Fruit fly (Drosophila melanogaster): Measurements from ENCODE around the gene CG10993.

CG10993 gene

dm6 chrX:13754476-13754875, 36.4 kb downstream of the CG10993 start:
- TF ChIP-seq CG4496 (GFP tag; IDR thresholded peaks at IDR 0.05) = peak; percentile 76; the same call in 1 of the 3 replicates
- peak; percentile 13 for TF ChIP-seq CG9948 (tag; optimal IDR thresholded peaks at IDR 0.05)
- TF ChIP-seq CG34367 (tag; optimal IDR thresholded peaks at IDR 0.05) = peak; percentile 55
- peak; percentile 85 for TF ChIP-seq CG12605 (GFP tag; IDR thresholded peaks at IDR 0.05)
- no peak for TF ChIP-seq Pif1B (GFP tag; optimal IDR thresholded peaks at IDR 0.05)
- TF ChIP-seq CG17806 (tag; optimal IDR thresholded peaks at IDR 0.05) = peak; percentile 17
- TF ChIP-seq gl (tag; optimal IDR thresholded peaks at IDR 0.05) = peak; percentile 73
- peak; percentile 55 for TF ChIP-seq CG15710 (tag; optimal IDR thresholded peaks at IDR 0.05)
- peak; percentile 63; the same call in 1 of the 2 replicates for TF ChIP-seq Ets98B (GFP tag; IDR thresholded peaks at IDR 0.05)
- peak; percentile 34 for TF ChIP-seq Snoo (tag; optimal IDR thresholded peaks at IDR 0.05)
- TF ChIP-seq D1 (tag; optimal IDR thresholded peaks at IDR 0.05) = no peak
- no peak for TF ChIP-seq rn (GFP tag; IDR thresholded peaks at IDR 0.05)
- peak; percentile 44 for TF ChIP-seq CG13204 (GFP tag; optimal IDR thresholded peaks at IDR 0.05)
- peak; percentile 29 for TF ChIP-seq CG8159 (tag; optimal IDR thresholded peaks at IDR 0.05)
- TF ChIP-seq CG14655 (GFP tag; optimal IDR thresholded peaks at IDR 0.05) = peak; percentile 46
- peak; percentile 25 for TF ChIP-seq Pif1A (GFP tag; optimal IDR thresholded peaks at IDR 0.05)
- TF ChIP-seq CG10348 (GFP tag; IDR thresholded peaks at IDR 0.05) = no peak
- TF ChIP-seq CG8301 (tag; optimal IDR thresholded peaks at IDR 0.05) = peak; percentile 49
- TF ChIP-seq CG32121 (GFP tag; IDR thresholded peaks at IDR 0.05) = no peak; the same call in 1 of the 2 replicates
- TF ChIP-seq EcR (GFP tag; optimal IDR thresholded peaks at IDR 0.05) = no peak
- peak; percentile 53; the same call in 2 of the 3 replicates for TF ChIP-seq fd96Ca (GFP tag; IDR thresholded peaks at IDR 0.05)

dm6 chrX:13753775-13754174, 37.1 kb downstream of the CG10993 start:
- TF ChIP-seq CG34367 (tag; optimal IDR thresholded peaks at IDR 0.05) (no peak), gl (tag; optimal IDR thresholded peaks at IDR 0.05) (no peak), CG13204 (GFP tag; optimal IDR thresholded peaks at IDR 0.05) (no peak), CG10348 (GFP tag; IDR thresholded peaks at IDR 0.05) (no peak), CG8301 (tag; optimal IDR thresholded peaks at IDR 0.05) (no peak), CG12605 (GFP tag; IDR thresholded peaks at IDR 0.05) (no peak), CG4496 (GFP tag; IDR thresholded peaks at IDR 0.05) (no peak), CG9948 (tag; optimal IDR thresholded peaks at IDR 0.05) (no peak), CG14655 (GFP tag; optimal IDR thresholded peaks at IDR 0.05) (no peak), EcR (GFP tag; optimal IDR thresholded peaks at IDR 0.05) (no peak), fd96Ca (GFP tag; IDR thresholded peaks at IDR 0.05) (no peak), D1 (tag; optimal IDR thresholded peaks at IDR 0.05) (no peak), rn (GFP tag; IDR thresholded peaks at IDR 0.05) (no peak), Ets98B (GFP tag; IDR thresholded peaks at IDR 0.05) (no peak)

dm6 chrX:13753101-13753758, 37.7 kb downstream of the CG10993 start:
- TF ChIP-seq Pif1A (GFP tag; optimal IDR thresholded peaks at IDR 0.05) = peak; percentile 2
- TF ChIP-seq D1 (tag; optimal IDR thresholded peaks at IDR 0.05) = no peak

dm6 chrX:13752543-13753046, 38.3 kb downstream of the CG10993 start:
- TF ChIP-seq gl (tag; optimal IDR thresholded peaks at IDR 0.05) (no peak), CG8301 (tag; optimal IDR thresholded peaks at IDR 0.05) (no peak), Pif1B (GFP tag; optimal IDR thresholded peaks at IDR 0.05) (no peak), CG9948 (tag; optimal IDR thresholded peaks at IDR 0.05) (no peak), fd96Ca (GFP tag; IDR thresholded peaks at IDR 0.05) (no peak), CG17806 (tag; optimal IDR thresholded peaks at IDR 0.05) (no peak), EcR (GFP tag; optimal IDR thresholded peaks at IDR 0.05) (no peak)

- TF ChIP-seq Pif1A (GFP tag; optimal IDR thresholded peaks at IDR 0.05) (no peak), Ets98B (GFP tag; IDR thresholded peaks at IDR 0.05) (0 out of 2 replicates have a peak, but pooled peaks have one; percentile 18)
Measured at dm6 chrX:13749873-13750241, 41.1 kb downstream of the CG10993 start.

- TF ChIP-seq Pif1A (GFP tag; optimal IDR thresholded peaks at IDR 0.05) (peak; percentile 36), CG8159 (tag; optimal IDR thresholded peaks at IDR 0.05) (peak; percentile 29), CG13204 (GFP tag; optimal IDR thresholded peaks at IDR 0.05) (no peak), Snoo (tag; optimal IDR thresholded peaks at IDR 0.05) (peak; percentile 1), CG15710 (tag; optimal IDR thresholded peaks at IDR 0.05) (peak; percentile 34), fd96Ca (GFP tag; IDR thresholded peaks at IDR 0.05) (peak; percentile 68), EcR (GFP tag; optimal IDR thresholded peaks at IDR 0.05) (no peak), CG12605 (GFP tag; IDR thresholded peaks at IDR 0.05) (peak; percentile 40; the same call in 1 of the 2 replicates), CG8301 (tag; optimal IDR thresholded peaks at IDR 0.05) (peak; percentile 51), CG4496 (GFP tag; IDR thresholded peaks at IDR 0.05) (peak; percentile 58), Ets98B (GFP tag; IDR thresholded peaks at IDR 0.05) (peak; percentile 52; the same call in 1 of the 2 replicates), CG14655 (GFP tag; optimal IDR thresholded peaks at IDR 0.05) (peak; percentile 54), CG32121 (GFP tag; IDR thresholded peaks at IDR 0.05) (peak; percentile 44), D1 (tag; optimal IDR thresholded peaks at IDR 0.05) (peak; percentile 29), Pif1B (GFP tag; optimal IDR thresholded peaks at IDR 0.05) (no peak)
Measured at dm6 chrX:13748906-13749872, 41.7 kb downstream of the CG10993 start.

Measured in whole organism, pupa.